Worm (Caenorhabditis elegans): Measurements from ENCODE around the gene qars-1.

Gene qars-1

ce11 chrIV:15039477-15039876 lies 26.5 kb upstream of the qars-1 start, which contains the start of gene hrpu-1:
hrpu-1 (plus strand) TSS chrIV:15039616.
- TF ChIP-seq nhr-90 (tag; optimal IDR thresholded peaks at IDR 0.05; ENCODE audit: poor library complexity), result peak; percentile 64
- TF ChIP-seq ceh-88 (GFP tag; IDR thresholded peaks at IDR 0.05), result peak; percentile 55; the same call in 1 of the 2 replicates
- TF ChIP-seq unc-62 (GFP tag; optimal IDR thresholded peaks at IDR 0.05), result no peak
- TF ChIP-seq nhr-237 (tag; optimal IDR thresholded peaks at IDR 0.05), result peak; percentile 18
- TF ChIP-seq C34B4.2 (tag; optimal IDR thresholded peaks at IDR 0.05), result no peak
- no peak for TF ChIP-seq Y116A8C.19 (tag; optimal IDR thresholded peaks at IDR 0.05; ENCODE audit: borderline replicate concordance)
- peak; percentile 87 for TF ChIP-seq nhr-71 (tag; optimal IDR thresholded peaks at IDR 0.05)
- peak; percentile 90 for TF ChIP-seq nhr-85 (tag)
- TF ChIP-seq nhr-47 (tag; optimal IDR thresholded peaks at IDR 0.05), result peak; percentile 90
- no peak for TF ChIP-seq alr-1 (tag; optimal IDR thresholded peaks at IDR 0.05; ENCODE audit: borderline replicate concordance)
- TF ChIP-seq dpl-1 (GFP tag; optimal IDR thresholded peaks at IDR 0.05), result peak; percentile 95 to 97 (median 95)
- TF ChIP-seq mab-9 (GFP tag; IDR thresholded peaks at IDR 0.05), result peak; percentile 66
- peak; percentile 45 for TF ChIP-seq egl-13 (tag; optimal IDR thresholded peaks at IDR 0.05)
- TF ChIP-seq aly-2 (tag; optimal IDR thresholded peaks at IDR 0.05), result peak; percentile 82
- peak; percentile 85 for TF ChIP-seq lin-14 (GFP tag; optimal IDR thresholded peaks at IDR 0.05)
- peak; percentile 61 for TF ChIP-seq fkh-10 (GFP tag; optimal IDR thresholded peaks at IDR 0.05)
- peak; percentile 62 for TF ChIP-seq ceh-8 (GFP tag; optimal IDR thresholded peaks at IDR 0.05)
- TF ChIP-seq hlh-4 (tag; optimal IDR thresholded peaks at IDR 0.05), result no peak
- TF ChIP-seq elt-2 (tag; optimal IDR thresholded peaks at IDR 0.05), result no peak
- peak; percentile 73 for TF ChIP-seq dsc-1 (tag; optimal IDR thresholded peaks at IDR 0.05)
- TF ChIP-seq C04F5.9 (tag; optimal IDR thresholded peaks at IDR 0.05), result no peak
- no peak for TF ChIP-seq hlh-17 (GFP tag; optimal IDR thresholded peaks at IDR 0.05; ENCODE audit: borderline replicate concordance)
- peak; percentile 56 for TF ChIP-seq nhr-11 (tag; optimal IDR thresholded peaks at IDR 0.05)
- no peak for TF ChIP-seq unc-30 (tag; optimal IDR thresholded peaks at IDR 0.05)
- TF ChIP-seq lir-3 (tag; optimal IDR thresholded peaks at IDR 0.05; ENCODE audit: poor library complexity), result no peak
- TF ChIP-seq snpc-4 (tag; optimal IDR thresholded peaks at IDR 0.05), result peak; percentile 73
- TF ChIP-seq mep-1 (tag; optimal IDR thresholded peaks at IDR 0.05), result peak; percentile 94
- TF ChIP-seq isw-1 (GFP tag; IDR thresholded peaks at IDR 0.05), result peak; percentile 78
- TF ChIP-seq tbx-2 (tag; optimal IDR thresholded peaks at IDR 0.05), result peak; percentile 84
- no peak for TF ChIP-seq pqm-1 (tag; optimal IDR thresholded peaks at IDR 0.05)
- no peak for TF ChIP-seq nhr-28 (tag; optimal IDR thresholded peaks at IDR 0.05)
- peak; percentile 75 for TF ChIP-seq F16B12.6 (tag; optimal IDR thresholded peaks at IDR 0.05)
- peak; percentile 47; the same call in 1 of the 2 replicates for TF ChIP-seq unc-98 (GFP tag; IDR thresholded peaks at IDR 0.05)
- peak in 2 of 6 experiments; percentile 32 to 51 for TF ChIP-seq elt-3 (tag; optimal IDR thresholded peaks at IDR 0.05)
- TF ChIP-seq nhr-12 (tag; optimal IDR thresholded peaks at IDR 0.05), result no peak
- no peak for TF ChIP-seq sup-37 (GFP tag; optimal IDR thresholded peaks at IDR 0.05)
- TF ChIP-seq nhr-20 (tag; optimal IDR thresholded peaks at IDR 0.05), result peak; percentile 76
- no peak for TF ChIP-seq zag-1 (tag; optimal IDR thresholded peaks at IDR 0.05)
- TF ChIP-seq lin-35 (GFP tag; optimal IDR thresholded peaks at IDR 0.05), result peak; percentile 95 to 96
- TF ChIP-seq fkh-4 (tag; optimal IDR thresholded peaks at IDR 0.05; ENCODE audit: borderline replicate concordance), result no peak
- peak; percentile 19 for TF ChIP-seq vab-15 (tag; optimal IDR thresholded peaks at IDR 0.05)
- no peak for TF ChIP-seq sptf-1 (tag; optimal IDR thresholded peaks at IDR 0.05)
- TF ChIP-seq snu-23 (GFP tag; optimal IDR thresholded peaks at IDR 0.05), result peak; percentile 87
- TF ChIP-seq blmp-1 (tag; optimal IDR thresholded peaks at IDR 0.05), result no peak
- TF ChIP-seq C16A3.4 (tag; optimal IDR thresholded peaks at IDR 0.05), result peak; percentile 72
- peak; percentile 72 for TF ChIP-seq nhr-77 (tag; optimal IDR thresholded peaks at IDR 0.05)
- TF ChIP-seq skn-1 (tag; optimal IDR thresholded peaks at IDR 0.05), result peak; percentile 82
- peak; percentile 80 for TF ChIP-seq jun-1 (tag; optimal IDR thresholded peaks at IDR 0.05)
- TF ChIP-seq ces-1 (GFP tag; optimal IDR thresholded peaks at IDR 0.05), result no peak
- TF ChIP-seq xbp-1 (tag; optimal IDR thresholded peaks at IDR 0.05), result peak; percentile 83
- TF ChIP-seq ama-1 (optimal IDR thresholded peaks at IDR 0.05), result no peak
- TF ChIP-seq sox-4 (tag; optimal IDR thresholded peaks at IDR 0.05), result peak; percentile 3
- peak; percentile 85 for TF ChIP-seq lin-15B (tag; optimal IDR thresholded peaks at IDR 0.05)
